Worm (Caenorhabditis elegans): Measurements from ENCODE around the gene his-61.

his-61 gene

DNA sequence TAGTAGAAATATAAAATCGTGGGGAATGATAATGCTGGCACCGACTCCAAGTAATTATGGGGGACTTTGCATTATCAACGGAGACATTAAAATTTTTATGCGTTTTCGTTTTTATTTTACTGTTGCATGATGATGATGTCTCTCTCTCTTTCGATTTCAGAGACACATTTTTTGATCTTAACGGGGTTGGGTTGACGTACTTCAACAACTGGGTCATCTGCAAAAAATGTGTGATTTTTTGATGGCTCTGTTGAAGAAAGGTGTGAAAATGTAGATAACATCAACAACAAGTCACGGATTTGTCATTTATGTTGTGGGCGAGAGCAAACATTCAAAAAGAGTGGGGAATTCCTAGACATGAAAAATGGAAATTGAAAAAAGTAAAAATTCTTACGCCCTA is 15.3 kb upstream of the his-61 start, which contains the start of gene F55G1.15:
F55G1.15 (minus strand) TSS at position 101 of the 400 bp plus-strand sequence.
- no peak for TF ChIP-seq lin-11 (tag; optimal IDR thresholded peaks at IDR 0.05)
- no peak for TF ChIP-seq ceh-2 (tag; optimal IDR thresholded peaks at IDR 0.05)
- TF ChIP-seq ceh-34 (tag; optimal IDR thresholded peaks at IDR 0.05), result no peak
- TF ChIP-seq pat-9 (tag; optimal IDR thresholded peaks at IDR 0.05), result no peak
- no peak for TF ChIP-seq zip-5 (tag; optimal IDR thresholded peaks at IDR 0.05)
- TF ChIP-seq ref-2 (tag; optimal IDR thresholded peaks at IDR 0.05), result no peak
- no peak for TF ChIP-seq npax-4 (tag; optimal IDR thresholded peaks at IDR 0.05)
- no peak for TF ChIP-seq dve-1 (tag; optimal IDR thresholded peaks at IDR 0.05)
- TF ChIP-seq sdc-2 (tag; optimal IDR thresholded peaks at IDR 0.05), result no peak
- no peak for TF ChIP-seq ceh-6 (GFP tag; optimal IDR thresholded peaks at IDR 0.05)
- no peak for TF ChIP-seq sox-4 (tag; optimal IDR thresholded peaks at IDR 0.05)

ce11 chrIV:7500924-7501323 is 14.9 kb upstream of the his-61 start:
- no peak for TF ChIP-seq ceh-22 (tag; optimal IDR thresholded peaks at IDR 0.05)
- TF ChIP-seq hlh-13 (GFP tag; optimal IDR thresholded peaks at IDR 0.05), result no peak
- no peak for TF ChIP-seq lin-11 (tag; optimal IDR thresholded peaks at IDR 0.05)
- TF ChIP-seq dve-1 (tag; optimal IDR thresholded peaks at IDR 0.05), result no peak

ce11 chrIV:7499302-7499701 is 13.3 kb upstream of the his-61 start:
- TF ChIP-seq pax-1 (tag; optimal IDR thresholded peaks at IDR 0.05) (no peak), pha-2 (tag; optimal IDR thresholded peaks at IDR 0.05) (no peak), K09A11.1 (tag; optimal IDR thresholded peaks at IDR 0.05; ENCODE audit: insufficient read depth) (no peak), dmd-4 (tag; optimal IDR thresholded peaks at IDR 0.05; ENCODE audit: borderline replicate concordance) (no peak), lim-6 (tag; optimal IDR thresholded peaks at IDR 0.05) (no peak), mec-3 (tag; optimal IDR thresholded peaks at IDR 0.05; ENCODE audit: borderline replicate concordance) (no peak), madf-2 (tag; optimal IDR thresholded peaks at IDR 0.05) (no peak), ahr-1 (tag; optimal IDR thresholded peaks at IDR 0.05) (no peak), tbx-7 (tag; optimal IDR thresholded peaks at IDR 0.05) (no peak)

ce11 chrIV:7497750-7498149 is 11.7 kb upstream of the his-61 start, which contains the start of gene egas-4:
Gene egas-4 (minus strand): TSS chrIV:7497850.
- TF ChIP-seq ceh-30 (tag; optimal IDR thresholded peaks at IDR 0.05), result no peak
- TF ChIP-seq nhr-232 (tag; optimal IDR thresholded peaks at IDR 0.05), result no peak
- TF ChIP-seq nfya-1 (tag; optimal IDR thresholded peaks at IDR 0.05), result no peak
- TF ChIP-seq ztf-16 (tag; optimal IDR thresholded peaks at IDR 0.05), result no peak
- no peak for TF ChIP-seq ceh-9 (tag; optimal IDR thresholded peaks at IDR 0.05)
- no peak for TF ChIP-seq hlh-8 (tag; optimal IDR thresholded peaks at IDR 0.05)
- TF ChIP-seq npax-4 (tag; optimal IDR thresholded peaks at IDR 0.05), result no peak
- no peak for TF ChIP-seq F13H6.1 (tag; optimal IDR thresholded peaks at IDR 0.05)
- TF ChIP-seq syd-9 (tag; optimal IDR thresholded peaks at IDR 0.05), result no peak
- no peak for TF ChIP-seq ahr-1 (tag; optimal IDR thresholded peaks at IDR 0.05)
- no peak for TF ChIP-seq ceh-31 (tag; optimal IDR thresholded peaks at IDR 0.05)
- no peak for TF ChIP-seq ceh-22 (tag; optimal IDR thresholded peaks at IDR 0.05)
- TF ChIP-seq unc-42 (tag; optimal IDR thresholded peaks at IDR 0.05), result no peak

DNA sequence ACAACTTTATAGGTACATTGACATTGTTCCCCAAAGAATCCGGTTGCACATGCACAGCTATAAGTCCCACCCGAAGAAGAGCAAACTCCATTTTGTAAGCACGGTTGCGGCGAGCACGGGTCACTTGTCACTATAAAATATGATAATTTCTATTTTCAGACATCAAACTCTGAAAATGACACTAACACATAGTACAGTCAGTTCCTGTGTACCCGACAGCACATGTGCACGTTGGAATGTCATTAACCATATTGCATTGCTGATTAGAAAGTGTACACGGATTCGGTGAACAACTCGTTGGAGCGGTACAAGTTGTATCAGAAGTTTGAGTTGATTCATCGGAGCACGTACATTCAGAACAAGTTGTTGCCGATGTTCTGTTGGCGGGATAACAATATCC is 11.2 kb upstream of the his-61 start:
- TF ChIP-seq unc-3 (GFP tag; conservative IDR thresholded peaks at IDR 0.05), result no peak
- no peak for TF ChIP-seq unc-3 (tag; optimal IDR thresholded peaks at IDR 0.05)
- TF ChIP-seq zip-5 (tag; optimal IDR thresholded peaks at IDR 0.05), result no peak
- TF ChIP-seq dmd-4 (tag; optimal IDR thresholded peaks at IDR 0.05; ENCODE audit: borderline replicate concordance), result no peak
- TF ChIP-seq ceh-19 (GFP tag; optimal IDR thresholded peaks at IDR 0.05), result no peak
- no peak for TF ChIP-seq ceh-6 (GFP tag; optimal IDR thresholded peaks at IDR 0.05)
- no peak for TF ChIP-seq hlh-30 (tag; optimal IDR thresholded peaks at IDR 0.05; ENCODE audit: insufficient read depth)
- no peak for TF ChIP-seq Y22D7AL.16 (tag; optimal IDR thresholded peaks at IDR 0.05)
- TF ChIP-seq lin-11 (tag; optimal IDR thresholded peaks at IDR 0.05), result no peak
- TF ChIP-seq fkh-6 (tag; optimal IDR thresholded peaks at IDR 0.05), result no peak
- TF ChIP-seq ceh-9 (tag; optimal IDR thresholded peaks at IDR 0.05), result no peak
- no peak for TF ChIP-seq ceh-2 (tag; optimal IDR thresholded peaks at IDR 0.05)
- TF ChIP-seq K02D7.2 (tag; optimal IDR thresholded peaks at IDR 0.05), result no peak
- no peak for TF ChIP-seq ama-1 (optimal IDR thresholded peaks at IDR 0.05)
- TF ChIP-seq nhr-11 (tag; optimal IDR thresholded peaks at IDR 0.05), result no peak
- no peak for TF ChIP-seq tbx-2 (tag; optimal IDR thresholded peaks at IDR 0.05)
- no peak for TF ChIP-seq nfya-1 (tag; optimal IDR thresholded peaks at IDR 0.05)
- no peak for TF ChIP-seq fkh-10 (GFP tag; optimal IDR thresholded peaks at IDR 0.05)

Data from whole organism, late embryonic.